Fruit fly (Drosophila melanogaster): Measurements from ENCODE around the gene sgg.

The sgg gene

dm6 chrX:2720122-2720521 is 86.4 kb downstream of the sgg start, which contains the start of gene CG2701 (continued):
- peak; percentile 8 for TF ChIP-seq CG9797 (GFP tag; optimal IDR thresholded peaks at IDR 0.05)
- peak; percentile 30 for TF ChIP-seq Sin3A (optimal IDR thresholded peaks at IDR 0.05)
- TF ChIP-seq hb (GFP tag; IDR thresholded peaks at IDR 0.05; ENCODE audit: partially characterized antibody) = peak; percentile 61; the same call in 1 of the 3 replicates
- TF ChIP-seq CG6689 (GFP tag; IDR thresholded peaks at IDR 0.05) = peak; percentile 99
- TF ChIP-seq CG1603 (tag; optimal IDR thresholded peaks at IDR 0.05) = no peak
- no peak for TF ChIP-seq CG7357 (GFP tag; IDR thresholded peaks at IDR 0.05)
- no peak for TF ChIP-seq Trl (optimal IDR thresholded peaks at IDR 0.05)
- TF ChIP-seq Trl (GFP tag; optimal IDR thresholded peaks at IDR 0.05) = peak; percentile 0
- no peak for TF ChIP-seq Oli (tag; optimal IDR thresholded peaks at IDR 0.05)
- no peak for TF ChIP-seq CG13894 (tag; optimal IDR thresholded peaks at IDR 0.05)
- peak; percentile 58; the same call in 1 of the 2 replicates for TF ChIP-seq CG9932 (GFP tag; IDR thresholded peaks at IDR 0.05)
- peak; percentile 79 for TF ChIP-seq bbx (GFP tag; IDR thresholded peaks at IDR 0.05; ENCODE audit: partially characterized antibody)
- TF ChIP-seq ssp (GFP tag; IDR thresholded peaks at IDR 0.05) = no peak
- TF ChIP-seq E2f2 (GFP tag; IDR thresholded peaks at IDR 0.05) = peak; percentile 77
- TF ChIP-seq sima (GFP tag; optimal IDR thresholded peaks at IDR 0.05) = no peak
- TF ChIP-seq Dbx (GFP tag; IDR thresholded peaks at IDR 0.05) = 0 out of 3 replicates have a peak, but pooled peaks have one; percentile 36
- TF ChIP-seq dm (GFP tag; optimal IDR thresholded peaks at IDR 0.05) = peak; percentile 44
- TF ChIP-seq CG3163 (GFP tag; optimal IDR thresholded peaks at IDR 0.05) = no peak
- TF ChIP-seq vnd (GFP tag; IDR thresholded peaks at IDR 0.05; ENCODE audit: partially characterized antibody) = peak; percentile 54; the same call in 2 of the 3 replicates
- no peak for TF ChIP-seq Dad (GFP tag; optimal IDR thresholded peaks at IDR 0.05)
- TF ChIP-seq CG6272 (GFP tag; IDR thresholded peaks at IDR 0.05) = no peak
- no peak for TF ChIP-seq lola (GFP tag; optimal IDR thresholded peaks at IDR 0.05)
- TF ChIP-seq CG4707 (GFP tag; optimal IDR thresholded peaks at IDR 0.05) = no peak
- TF ChIP-seq fru (optimal IDR thresholded peaks at IDR 0.05) = no peak
- TF ChIP-seq kay (GFP tag; optimal IDR thresholded peaks at IDR 0.05) = no peak
- peak; percentile 11 for TF ChIP-seq phol (tag; optimal IDR thresholded peaks at IDR 0.05)
- TF ChIP-seq CG10274 (GFP tag; optimal IDR thresholded peaks at IDR 0.05) = no peak
- peak; percentile 63 for TF ChIP-seq Scr (GFP tag; IDR thresholded peaks at IDR 0.05; ENCODE audit: partially characterized antibody)
- no peak for TF ChIP-seq Abd-B (GFP tag; optimal IDR thresholded peaks at IDR 0.05)
- peak; percentile 32 for TF ChIP-seq CG12659 (GFP tag; optimal IDR thresholded peaks at IDR 0.05)
- TF ChIP-seq BEAF-32 (GFP tag; optimal IDR thresholded peaks at IDR 0.05) = peak; percentile 74
- TF ChIP-seq CG15514 (GFP tag; optimal IDR thresholded peaks at IDR 0.05) = peak; percentile 96
- no peak for TF ChIP-seq stc (GFP tag; IDR thresholded peaks at IDR 0.05)
- no peak for TF ChIP-seq CG8089 (GFP tag; optimal IDR thresholded peaks at IDR 0.05)
- no peak for TF ChIP-seq CG10654 (GFP tag; optimal IDR thresholded peaks at IDR 0.05)
- no peak for TF ChIP-seq NC2β (GFP tag; optimal IDR thresholded peaks at IDR 0.05)
- peak; percentile 13; the same call in 1 of the 4 replicates for TF ChIP-seq Gug (GFP tag; IDR thresholded peaks at IDR 0.05)
- TF ChIP-seq btn (GFP tag; optimal IDR thresholded peaks at IDR 0.05) = no peak
- TF ChIP-seq mam (GFP tag; optimal IDR thresholded peaks at IDR 0.05) = peak; percentile 35
- TF ChIP-seq ro (GFP tag; IDR thresholded peaks at IDR 0.05) = no peak
- no peak for TF ChIP-seq CG30403 (GFP tag; optimal IDR thresholded peaks at IDR 0.05)
- TF ChIP-seq Sry-β (GFP tag; optimal IDR thresholded peaks at IDR 0.05) = peak; percentile 0
- TF ChIP-seq CG12071 (GFP tag; optimal IDR thresholded peaks at IDR 0.05) = no peak
- no peak for TF ChIP-seq cas (GFP tag; IDR thresholded peaks at IDR 0.05)
- peak; percentile 22 for TF ChIP-seq Hsf (GFP tag; optimal IDR thresholded peaks at IDR 0.05)
- peak; percentile 51; the same call in 1 of the 2 replicates for TF ChIP-seq sna (GFP tag; IDR thresholded peaks at IDR 0.05; ENCODE audit: partially characterized antibody)
- TF ChIP-seq pros (GFP tag; optimal IDR thresholded peaks at IDR 0.05) = no peak
- no peak for TF ChIP-seq lab (GFP tag; optimal IDR thresholded peaks at IDR 0.05)
- TF ChIP-seq CG2889 (GFP tag; IDR thresholded peaks at IDR 0.05) = no peak
- no peak for TF ChIP-seq odd (GFP tag; optimal IDR thresholded peaks at IDR 0.05)
- peak; percentile 57 for TF ChIP-seq YL-1 (GFP tag; optimal IDR thresholded peaks at IDR 0.05)
- no peak for TF ChIP-seq sug (tag; optimal IDR thresholded peaks at IDR 0.05)

All from whole organism, embryonic.